Worm (Caenorhabditis elegans) whole organism, mixed stage, embryonic: ENCODE measurements around the gene clec-34.

ENCODE experiments used
- blmp-1 ChIP-seq: fragments of 150-350 bp; optimal IDR thresholded peaks from 2 replicates; lab custom pipeline; 2014; ENCODE audit warnings: missing biosample characterization, missing genetic modification characterization
- cnd-1 ChIP-seq: fragments of 200-800 bp; sonication (Bioruptor generic); optimal IDR thresholded peaks from 2 replicates; lab custom pipeline; 2018; ENCODE audit warnings: mild to moderate bottlenecking, missing genetic modification characterization, missing compliant biosample characterization
- lin-13 ChIP-seq: fragments of 150-350 bp; optimal IDR thresholded peaks from 2 replicates; lab custom pipeline; 2014; ENCODE audit warnings: missing biosample characterization, missing genetic modification characterization
- lin-32 ChIP-seq: fragments of 200-800 bp; sonication (Bioruptor generic); optimal IDR thresholded peaks from 2 replicates; lab custom pipeline; 2018; ENCODE audit warnings: mild to moderate bottlenecking, missing genetic modification characterization, missing compliant biosample characterization
- mab-5 ChIP-seq: fragments of 150-350 bp; optimal IDR thresholded peaks from 2 replicates; lab custom pipeline; 2014; ENCODE audit warnings: missing biosample characterization, missing genetic modification characterization
- mep-1 ChIP-seq: fragments of 150-350 bp; optimal IDR thresholded peaks from 2 replicates; lab custom pipeline; 2017; ENCODE audit warnings: missing biosample characterization, missing genetic modification reagents, missing genetic modification characterization, inconsistent platforms
- nhr-12 ChIP-seq: fragments of 150-350 bp; optimal IDR thresholded peaks from 2 replicates; lab custom pipeline; 2014; ENCODE audit warnings: missing biosample characterization, missing genetic modification characterization
- nhr-76 ChIP-seq: sonication (generic microtip); optimal IDR thresholded peaks from 2 replicates; lab custom pipeline; 2017; ENCODE audit warnings: missing biosample characterization, missing genetic modification characterization
- pha-4 ChIP-seq: fragments of 150-350 bp; optimal IDR thresholded peaks from 2 replicates; lab custom pipeline; 2018; ENCODE audit warnings: missing biosample characterization, missing genetic modification reagents, missing genetic modification characterization
- snpc-4 ChIP-seq: fragments of 150-350 bp; optimal IDR thresholded peaks from 2 replicates; lab custom pipeline; 2014; ENCODE audit warnings: missing biosample characterization, missing genetic modification characterization
- sptf-1 ChIP-seq: sonication (generic microtip); optimal IDR thresholded peaks from 2 replicates; lab custom pipeline; 2017; ENCODE audit warnings: mild to moderate bottlenecking, missing genetic modification characterization, moderate library complexity, missing compliant biosample characterization
- unc-39 ChIP-seq: fragments of 150-350 bp; optimal IDR thresholded peaks from 2 replicates; lab custom pipeline; 2014; ENCODE audit warnings: missing biosample characterization, missing genetic modification characterization

- no peak for TF ChIP-seq cnd-1 (tag; lab: Kevin White, UChicago)
- no peak for TF ChIP-seq blmp-1 (tag; lab: Kevin White, UChicago)
- no peak for TF ChIP-seq pha-4 (tag; lab: Kevin White, UChicago)
- no peak for TF ChIP-seq sptf-1 (tag; lab: Kevin White, UChicago)
- TF ChIP-seq nhr-76, result no peak
- no peak for TF ChIP-seq mep-1
- TF ChIP-seq nhr-12 (tag; lab: Kevin White, UChicago), result no peak
- TF ChIP-seq snpc-4, result no peak
- no peak for TF ChIP-seq unc-39 (tag; lab: Kevin White, UChicago)
- no peak for TF ChIP-seq lin-13 (tag; lab: Kevin White, UChicago)
- no peak for TF ChIP-seq lin-32 (GFP tag; lab: Kevin White, UChicago)
- no peak for TF ChIP-seq mab-5 (tag; lab: Kevin White, UChicago)
These were observed 42.6 kb upstream of the clec-34 start for ce11 chrV:16692988-16693387.
